Worm (Caenorhabditis elegans) whole organism, late embryonic: ENCODE measurements around the gene K08E7.8.

Experiments
- C08G9.2 ChIP-seq: sonication (generic microtip); optimal IDR thresholded peaks from 2 replicates; lab custom pipeline; 2016; ENCODE audit warnings: mild to moderate bottlenecking, missing genetic modification characterization, moderate library complexity, missing compliant biosample characterization
- F13H6.1 ChIP-seq: sonication (generic microtip); optimal IDR thresholded peaks from 2 replicates; lab custom pipeline; 2016; ENCODE audit warnings: missing genetic modification characterization, missing compliant biosample characterization
- ama-1 ChIP-seq: fragments of 150-350 bp; optimal IDR thresholded peaks from 2 replicates; lab custom pipeline; 2014
- ceh-18 ChIP-seq: sonication (generic microtip); optimal IDR thresholded peaks from 2 replicates; lab custom pipeline; 2016; ENCODE audit warnings: missing genetic modification characterization, missing compliant biosample characterization
- dmd-4 ChIP-seq: sonication (generic microtip); optimal IDR thresholded peaks from 2 replicates; lab custom pipeline; 2016; ENCODE audit warnings: borderline replicate concordance, missing genetic modification characterization, missing compliant biosample characterization
- elt-2 ChIP-seq: sonication (generic microtip); optimal IDR thresholded peaks from 2 replicates; lab custom pipeline; 2016; ENCODE audit warnings: missing genetic modification reagents, missing genetic modification characterization, missing compliant biosample characterization
- ets-4 ChIP-seq: sonication (generic microtip); optimal IDR thresholded peaks from 2 replicates; lab custom pipeline; 2016; ENCODE audit warnings: missing genetic modification characterization, missing compliant biosample characterization
- lin-11 ChIP-seq: fragments of 200-800 bp; sonication (Bioruptor generic); optimal IDR thresholded peaks from 2 replicates; lab custom pipeline; 2018; ENCODE audit warnings: mild to moderate bottlenecking, missing genetic modification characterization, missing compliant biosample characterization
- madf-2 ChIP-seq: sonication (generic microtip); optimal IDR thresholded peaks from 2 replicates; lab custom pipeline; 2017; ENCODE audit warnings: missing genetic modification characterization, missing compliant biosample characterization
- npax-4 ChIP-seq: sonication (generic microtip); optimal IDR thresholded peaks from 2 replicates; lab custom pipeline; 2016; ENCODE audit warnings: missing genetic modification characterization, missing compliant biosample characterization
- pha-4 ChIP-seq: fragments of 150-350 bp; optimal IDR thresholded peaks from 2 replicates; lab custom pipeline; 2018; ENCODE audit warnings: missing biosample characterization, missing genetic modification reagents, missing genetic modification characterization
- pqm-1 ChIP-seq: sonication (generic microtip); optimal IDR thresholded peaks from 2 replicates; lab custom pipeline; 2016; ENCODE audit warnings: missing genetic modification characterization, missing compliant biosample characterization
- ztf-16 ChIP-seq: sonication (generic microtip); optimal IDR thresholded peaks from 2 replicates; lab custom pipeline; 2017; ENCODE audit warnings: missing genetic modification characterization, missing compliant biosample characterization

DNA sequence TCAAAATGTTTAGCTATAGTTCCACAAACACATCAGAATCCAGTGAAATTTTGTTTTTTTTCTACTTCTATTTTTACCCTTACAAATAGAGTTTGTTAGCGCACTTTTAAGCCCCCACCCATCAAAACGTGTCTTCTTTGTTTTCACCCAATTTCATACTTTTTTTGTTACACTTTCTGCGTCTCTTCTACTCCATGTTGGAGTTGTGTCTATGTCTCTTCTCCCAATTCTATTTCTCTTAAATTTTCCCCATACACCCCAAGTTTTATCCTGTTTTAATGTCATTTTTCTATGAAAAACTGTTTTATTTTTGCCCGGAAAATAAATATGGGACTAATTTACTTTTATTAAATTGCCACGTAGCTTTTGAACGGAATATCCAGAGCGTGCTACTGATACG is 40.5 kb downstream of the K08E7.8 start:
- TF ChIP-seq F13H6.1 (no peak), madf-2 (tag; lab: Kevin White, UChicago) (no peak), dmd-4 (no peak), ama-1 (lab: Kevin White, UChicago) (no peak), npax-4 (tag; lab: Kevin White, UChicago) (no peak), pqm-1 (tag; lab: Kevin White, UChicago) (no peak), ceh-18 (tag; lab: Kevin White, UChicago) (no peak), ets-4 (tag; lab: Kevin White, UChicago) (no peak), C08G9.2 (tag; lab: Kevin White, UChicago) (no peak), elt-2 (no peak), lin-11 (tag; lab: Kevin White, UChicago) (no peak), ztf-16 (tag; lab: Kevin White, UChicago) (no peak), pha-4 (no peak)
